Worm (Caenorhabditis elegans) whole organism, L3 larva: ENCODE data around the gene R02F11.3.

Experiments
- fos-1 ChIP-seq: fragments of 150-350 bp; optimal IDR thresholded peaks from 2 replicates; lab custom pipeline; 2014; ENCODE audit warnings: missing biosample characterization, missing genetic modification characterization
- jun-1 ChIP-seq: fragments of 150-350 bp; optimal IDR thresholded peaks from 2 replicates; lab custom pipeline; 2014; ENCODE audit warnings: missing biosample characterization, missing genetic modification reagents, missing genetic modification characterization
- lin-39 ChIP-seq: fragments of 150-350 bp; optimal IDR thresholded peaks from 2 replicates; lab custom pipeline; 2018; ENCODE audit warnings: missing biosample characterization, missing genetic modification reagents, missing genetic modification characterization
- nhr-11 ChIP-seq: fragments of 150-350 bp; optimal IDR thresholded peaks from 2 replicates; lab custom pipeline; 2014; ENCODE audit warnings: missing biosample characterization, missing genetic modification characterization
- nhr-25 ChIP-seq: sonication (generic microtip); optimal IDR thresholded peaks from 2 replicates; lab custom pipeline; 2017; ENCODE audit warnings: missing biosample characterization, missing genetic modification characterization

DNA sequence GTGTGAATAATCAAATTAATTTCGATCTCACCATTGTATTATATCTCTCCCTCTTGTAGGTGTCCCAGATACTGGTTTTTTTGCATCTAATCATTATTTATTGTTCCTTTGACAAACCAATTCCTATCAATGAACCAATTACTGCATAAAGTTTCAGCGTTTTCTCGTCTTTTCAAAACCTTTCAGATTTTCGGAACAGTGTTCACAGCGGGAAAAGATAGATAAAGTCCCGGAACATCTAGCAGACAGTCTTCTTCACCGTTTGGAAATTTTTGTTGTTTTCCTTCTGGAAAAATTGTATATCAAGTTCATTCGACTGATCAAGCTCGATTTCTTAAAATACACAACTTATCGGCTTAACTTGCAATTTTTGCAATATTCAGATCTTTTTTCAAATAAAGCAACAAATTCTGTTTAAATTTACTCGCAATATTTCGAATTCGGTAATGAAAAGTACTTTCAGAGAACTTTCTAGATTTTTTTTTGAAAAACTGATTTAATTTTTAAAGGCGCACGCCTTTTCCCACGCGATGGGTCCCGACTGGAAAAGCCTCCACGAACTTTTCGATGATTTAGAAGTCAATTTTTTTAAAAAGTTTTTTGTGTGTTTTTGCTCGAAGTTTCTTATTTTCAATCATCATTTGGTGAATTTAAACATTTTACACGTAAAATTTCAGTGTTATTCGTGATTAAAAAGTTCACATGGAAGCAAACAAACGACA is 50.3 kb downstream of the R02F11.3 start, which contains the start of gene pgl-3:
- TF ChIP-seq jun-1 (tag; lab: Kevin White, UChicago) (no peak), lin-39 (tag; lab: Kevin White, UChicago) (no peak), nhr-11 (no peak), fos-1 (tag; lab: Kevin White, UChicago) (no peak), nhr-25 (tag; lab: Kevin White, UChicago) (no peak)
